Fruit fly (Drosophila melanogaster): ENCODE data around the gene msn.

msn gene

DNA sequence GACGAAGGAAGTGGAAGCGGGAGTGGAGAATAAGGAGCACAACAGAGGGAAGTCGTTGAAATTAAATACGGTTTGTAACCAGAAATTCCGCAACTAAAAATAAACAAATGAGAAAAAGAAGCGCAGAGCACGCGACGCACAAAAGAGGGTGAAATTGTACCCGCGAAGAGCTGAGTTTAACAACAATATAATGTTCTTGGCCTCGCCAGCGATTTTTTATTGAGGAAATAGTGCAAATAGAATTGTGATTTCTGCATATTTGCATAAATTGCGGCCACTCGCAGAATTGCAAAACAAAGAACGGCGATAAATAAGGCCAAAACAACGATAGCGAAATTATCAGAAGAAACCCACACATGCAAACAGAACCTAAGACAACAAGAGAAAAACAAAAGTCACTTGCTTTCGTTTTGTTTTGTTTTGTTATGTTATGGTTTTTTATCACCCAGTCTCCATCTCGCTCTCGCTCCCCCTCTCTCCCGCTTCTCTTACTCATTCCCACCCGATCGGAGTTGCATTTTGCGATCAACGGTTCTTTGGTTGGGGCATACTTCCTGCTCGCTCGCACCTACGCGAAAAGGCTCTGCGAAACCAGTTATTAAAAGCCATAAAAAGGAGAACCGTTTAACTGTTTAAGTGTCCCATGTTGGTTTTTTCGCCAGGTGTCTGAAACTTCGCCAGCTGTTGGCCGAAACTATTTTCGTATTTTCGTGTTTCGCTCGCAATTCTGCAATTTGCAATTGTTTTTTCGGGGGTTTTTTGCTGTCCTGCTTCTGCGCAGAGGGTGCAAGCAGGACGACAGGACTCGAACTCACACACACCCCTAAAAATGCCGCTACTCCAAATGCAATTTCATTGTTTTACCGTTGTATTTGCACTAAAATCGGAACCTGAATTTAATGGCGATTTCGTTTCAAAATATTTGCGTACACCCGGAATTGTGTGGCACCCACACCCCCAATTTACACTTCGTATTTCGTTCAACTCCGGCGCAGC lies 33.2 kb downstream of the msn start (continued):
- TF ChIP-seq OdsH (GFP tag; optimal IDR thresholded peaks at IDR 0.05): peak; percentile 19
- peak; percentile 48 for TF ChIP-seq Sox102F (GFP tag; optimal IDR thresholded peaks at IDR 0.05)
- TF ChIP-seq spab (GFP tag; optimal IDR thresholded peaks at IDR 0.05): peak; percentile 1

DNA sequence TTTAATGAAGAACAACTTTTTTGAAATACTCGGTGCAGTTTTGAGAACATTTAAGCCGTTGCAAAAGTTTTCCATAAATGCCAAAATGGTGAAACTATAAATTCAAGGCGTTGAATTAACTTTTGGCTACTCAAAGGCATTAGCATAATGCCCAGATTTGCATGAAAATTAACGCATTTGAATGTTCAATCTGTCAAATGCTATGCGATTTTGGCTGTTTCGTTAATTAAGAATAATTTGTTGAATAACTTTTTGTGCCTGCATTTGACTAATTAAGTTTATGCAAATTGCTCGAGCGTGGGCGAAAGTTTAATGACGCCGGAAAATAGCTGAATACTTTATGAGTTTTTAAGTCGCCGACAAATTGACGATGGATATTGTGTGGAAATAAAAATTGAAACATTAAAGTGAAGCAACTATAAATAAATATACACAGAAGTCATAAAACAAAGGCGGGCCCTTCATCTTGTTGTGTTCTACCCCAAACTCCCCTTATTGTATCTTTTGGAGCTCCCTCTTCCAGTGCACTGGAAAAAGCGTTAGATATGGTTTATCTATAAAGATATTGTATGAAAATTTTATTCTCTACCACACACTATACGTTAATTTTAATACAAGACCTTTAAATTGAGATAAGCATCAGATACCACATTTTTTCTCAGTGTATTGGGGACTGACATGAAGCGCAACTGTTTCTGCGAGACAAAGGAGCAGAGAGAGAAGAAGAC lies 34.1 kb downstream of the msn start:
- TF ChIP-seq Sox102F (GFP tag; optimal IDR thresholded peaks at IDR 0.05): peak; percentile 96
- TF ChIP-seq CG31627 (GFP tag; optimal IDR thresholded peaks at IDR 0.05): peak; percentile 95
- peak; percentile 82 for TF ChIP-seq fd85E (GFP tag; optimal IDR thresholded peaks at IDR 0.05)
- peak; percentile 90 for TF ChIP-seq achi (GFP tag; optimal IDR thresholded peaks at IDR 0.05)
- peak; percentile 90 for TF ChIP-seq CG16779 (tag; optimal IDR thresholded peaks at IDR 0.05)
- peak; percentile 97 for TF ChIP-seq svp (GFP tag)
- peak; percentile 93 for TF ChIP-seq CG1621 (tag; optimal IDR thresholded peaks at IDR 0.05)
- peak; percentile 97 for TF ChIP-seq CG10669 (GFP tag; optimal IDR thresholded peaks at IDR 0.05)
- TF ChIP-seq spab (GFP tag; optimal IDR thresholded peaks at IDR 0.05): peak; percentile 91
- peak; percentile 79 for TF ChIP-seq Hr4 (GFP tag; optimal IDR thresholded peaks at IDR 0.05)
- TF ChIP-seq CG7368 (GFP tag; optimal IDR thresholded peaks at IDR 0.05): peak; percentile 93
- TF ChIP-seq esn (GFP tag; optimal IDR thresholded peaks at IDR 0.05): peak; percentile 96
- TF ChIP-seq CG11902 (GFP tag; optimal IDR thresholded peaks at IDR 0.05): peak; percentile 92
- peak; percentile 65 for TF ChIP-seq Lpt (GFP tag; optimal IDR thresholded peaks at IDR 0.05)
- peak; percentile 74 for TF ChIP-seq CG32006 (GFP tag; optimal IDR thresholded peaks at IDR 0.05)
- peak; percentile 95 for TF ChIP-seq Met (GFP tag; optimal IDR thresholded peaks at IDR 0.05)
- TF ChIP-seq fkh (GFP tag; optimal IDR thresholded peaks at IDR 0.05): no peak
- TF ChIP-seq vri (GFP tag; optimal IDR thresholded peaks at IDR 0.05): peak; percentile 77
- peak; percentile 98 for TF ChIP-seq Sox14 (GFP tag; optimal IDR thresholded peaks at IDR 0.05)
- TF ChIP-seq OdsH (GFP tag; optimal IDR thresholded peaks at IDR 0.05): peak; percentile 91
- peak; percentile 94 for TF ChIP-seq CG10631 (GFP tag; optimal IDR thresholded peaks at IDR 0.05)
- peak; percentile 54 for TF ChIP-seq Blimp-1 (GFP tag; optimal IDR thresholded peaks at IDR 0.05)
- TF ChIP-seq acj6 (GFP tag; optimal IDR thresholded peaks at IDR 0.05): peak; percentile 92
- TF ChIP-seq fd59A (GFP tag; optimal IDR thresholded peaks at IDR 0.05): peak; percentile 90
- TF ChIP-seq Smox (GFP tag; optimal IDR thresholded peaks at IDR 0.05): peak; percentile 94
- TF ChIP-seq CG11294 (GFP tag; IDR thresholded peaks at IDR 0.05): peak; percentile 19; the same call in 1 of the 2 replicates
- peak; percentile 81 to 93 for TF ChIP-seq salr (GFP tag; optimal IDR thresholded peaks at IDR 0.05)
- TF ChIP-seq Gug (GFP tag; IDR thresholded peaks at IDR 0.05): peak; percentile 75
- peak; percentile 88 for TF ChIP-seq Ets21C (GFP tag; optimal IDR thresholded peaks at IDR 0.05)
- peak; percentile 95 for TF ChIP-seq Hr39 (GFP tag; optimal IDR thresholded peaks at IDR 0.05)
- TF ChIP-seq CG9139 (GFP tag; optimal IDR thresholded peaks at IDR 0.05): peak; percentile 93
- TF ChIP-seq CG8119 (GFP tag; IDR thresholded peaks at IDR 0.05): peak; percentile 67
- TF ChIP-seq ss (GFP tag; optimal IDR thresholded peaks at IDR 0.05): peak; percentile 86 to 96
- peak; percentile 97 for TF ChIP-seq CG3032 (tag; optimal IDR thresholded peaks at IDR 0.05)
- peak; percentile 94 for TF ChIP-seq cyc (GFP tag; optimal IDR thresholded peaks at IDR 0.05)
- peak; percentile 74 for TF ChIP-seq CG6854 (GFP tag; optimal IDR thresholded peaks at IDR 0.05)
- TF ChIP-seq dac (GFP tag; optimal IDR thresholded peaks at IDR 0.05): no peak
- TF ChIP-seq pdm3 (GFP tag; optimal IDR thresholded peaks at IDR 0.05): peak; percentile 96
- TF ChIP-seq Hr38 (GFP tag; optimal IDR thresholded peaks at IDR 0.05): no peak
- TF ChIP-seq CG6808 (GFP tag; optimal IDR thresholded peaks at IDR 0.05): peak; percentile 91
- TF ChIP-seq eg (GFP tag; IDR thresholded peaks at IDR 0.05): peak; percentile 84
- TF ChIP-seq CG3919 (GFP tag; optimal IDR thresholded peaks at IDR 0.05): peak; percentile 96
- peak; percentile 93 for TF ChIP-seq Eip75B (GFP tag; optimal IDR thresholded peaks at IDR 0.05)
- TF ChIP-seq lz (GFP tag; optimal IDR thresholded peaks at IDR 0.05): peak; percentile 95
- peak; percentile 94 for TF ChIP-seq CG6792 (GFP tag; optimal IDR thresholded peaks at IDR 0.05)
